Fruit fly (Drosophila melanogaster): ENCODE data around the gene Spag1.

Spag1 gene

dm6 chr3R:26923830-26924333 is 23.7 kb upstream of the Spag1 start (continued):
- TF ChIP-seq CG13296 (GFP tag; optimal IDR thresholded peaks at IDR 0.05) (peak; percentile 74), CG15696 (tag; optimal IDR thresholded peaks at IDR 0.05) (peak; percentile 33), Meics (GFP tag; optimal IDR thresholded peaks at IDR 0.05) (peak; percentile 74), Dbx (GFP tag; IDR thresholded peaks at IDR 0.05) (0 out of 3 replicates have a peak, but pooled peaks have one; percentile 55), CG7987 (GFP tag; optimal IDR thresholded peaks at IDR 0.05) (peak; percentile 58), CG12104 (GFP tag; optimal IDR thresholded peaks at IDR 0.05) (peak; percentile 37), hth (optimal IDR thresholded peaks at IDR 0.05) (no peak), salm (tag; optimal IDR thresholded peaks at IDR 0.05) (peak; percentile 53), CG17186 (GFP tag; optimal IDR thresholded peaks at IDR 0.05) (no peak), HLH4C (GFP tag; IDR thresholded peaks at IDR 0.05; ENCODE audit: partially characterized antibody) (no peak), CG14710 (tag; optimal IDR thresholded peaks at IDR 0.05) (peak; percentile 25), aop (GFP tag; IDR thresholded peaks at IDR 0.05) (no peak), slbo (GFP tag; IDR thresholded peaks at IDR 0.05) (no peak), Blimp-1 (GFP tag; optimal IDR thresholded peaks at IDR 0.05) (peak; percentile 70), bsh (GFP tag; optimal IDR thresholded peaks at IDR 0.05) (peak in 1 of 2 experiments; percentile 27), CG13424 (tag; optimal IDR thresholded peaks at IDR 0.05) (peak; percentile 44), CG9437 (GFP tag; optimal IDR thresholded peaks at IDR 0.05) (peak; percentile 14), CG34224 (GFP tag; IDR thresholded peaks at IDR 0.05; ENCODE audit: partially characterized antibody) (no peak), CG6813 (GFP tag; optimal IDR thresholded peaks at IDR 0.05) (peak; percentile 76), Ptx1 (GFP tag; IDR thresholded peaks at IDR 0.05) (peak; percentile 70), Tbp (GFP tag; optimal IDR thresholded peaks at IDR 0.05) (no peak), caup (GFP tag; optimal IDR thresholded peaks at IDR 0.05; ENCODE audit: severe bottlenecking) (peak; percentile 55), jing (GFP tag; optimal IDR thresholded peaks at IDR 0.05) (no peak), CG3163 (GFP tag; optimal IDR thresholded peaks at IDR 0.05) (no peak), inv (GFP tag; IDR thresholded peaks at IDR 0.05; ENCODE audit: partially characterized antibody) (no peak), kah (GFP tag; optimal IDR thresholded peaks at IDR 0.05) (peak; percentile 32), ap (GFP tag; IDR thresholded peaks at IDR 0.05) (0 out of 2 replicates have a peak, but pooled peaks have one; percentile 25), Lhr (GFP tag; optimal IDR thresholded peaks at IDR 0.05) (peak; percentile 9), CG10959 (GFP tag; IDR thresholded peaks at IDR 0.05) (no peak), chif (GFP tag; optimal IDR thresholded peaks at IDR 0.05) (peak in 1 of 2 experiments; percentile 7), Hey (tag; optimal IDR thresholded peaks at IDR 0.05) (no peak), bab2 (GFP tag; optimal IDR thresholded peaks at IDR 0.05) (peak; percentile 60), tio (GFP tag; optimal IDR thresholded peaks at IDR 0.05) (peak; percentile 10), gce (GFP tag; IDR thresholded peaks at IDR 0.05) (no peak), CG12071 (GFP tag; optimal IDR thresholded peaks at IDR 0.05) (peak; percentile 53), HLH54F (GFP tag; optimal IDR thresholded peaks at IDR 0.05) (no peak), CG11695 (GFP tag; IDR thresholded peaks at IDR 0.05) (0 out of 3 replicates have a peak, but pooled peaks have one; percentile 31), CG6689 (GFP tag; IDR thresholded peaks at IDR 0.05) (0 out of 2 replicates have a peak, but pooled peaks have one; percentile 26), sim (GFP tag; IDR thresholded peaks at IDR 0.05) (peak; percentile 51; the same call in 1 of the 2 replicates), Oli (tag; optimal IDR thresholded peaks at IDR 0.05) (peak; percentile 8), Jarid2 (GFP tag; optimal IDR thresholded peaks at IDR 0.05) (peak; percentile 55), CG17802 (tag; optimal IDR thresholded peaks at IDR 0.05) (no peak), C15 (GFP tag; IDR thresholded peaks at IDR 0.05) (0 out of 3 replicates have a peak, but pooled peaks have one; percentile 54), CG11696 (GFP tag; IDR thresholded peaks at IDR 0.05) (peak; percentile 68), MTF-1 (GFP tag; optimal IDR thresholded peaks at IDR 0.05; ENCODE audit: borderline replicate concordance) (peak; percentile 10), Rfx (GFP tag; IDR thresholded peaks at IDR 0.05) (peak; percentile 64), Awh (GFP tag; IDR thresholded peaks at IDR 0.05) (0 out of 2 replicates have a peak, but pooled peaks have one; percentile 13), CG1647 (GFP tag; optimal IDR thresholded peaks at IDR 0.05) (peak; percentile 23), ci (GFP tag; IDR thresholded peaks at IDR 0.05) (0 out of 3 replicates have a peak, but pooled peaks have one; percentile 36)
